Worm (Caenorhabditis elegans) whole organism, late embryonic: ENCODE data around the gene T08B6.4.

Source experiments
- ama-1 ChIP-seq: fragments of 150-350 bp; optimal IDR thresholded peaks from 2 replicates; lab custom pipeline; 2014
- elt-2 ChIP-seq: sonication (generic microtip); optimal IDR thresholded peaks from 2 replicates; lab custom pipeline; 2016; ENCODE audit warnings: missing genetic modification reagents, missing genetic modification characterization, missing compliant biosample characterization
- nfya-1 ChIP-seq: sonication (generic microtip); optimal IDR thresholded peaks from 2 replicates; lab custom pipeline; 2017; ENCODE audit warnings: missing genetic modification characterization, mild to moderate bottlenecking, missing compliant biosample characterization, antibody characterized with exemption, moderate library complexity
- tbx-2 ChIP-seq: sonication (generic microtip); optimal IDR thresholded peaks from 2 replicates; lab custom pipeline; 2016; ENCODE audit warnings: missing genetic modification characterization, missing compliant biosample characterization

DNA sequence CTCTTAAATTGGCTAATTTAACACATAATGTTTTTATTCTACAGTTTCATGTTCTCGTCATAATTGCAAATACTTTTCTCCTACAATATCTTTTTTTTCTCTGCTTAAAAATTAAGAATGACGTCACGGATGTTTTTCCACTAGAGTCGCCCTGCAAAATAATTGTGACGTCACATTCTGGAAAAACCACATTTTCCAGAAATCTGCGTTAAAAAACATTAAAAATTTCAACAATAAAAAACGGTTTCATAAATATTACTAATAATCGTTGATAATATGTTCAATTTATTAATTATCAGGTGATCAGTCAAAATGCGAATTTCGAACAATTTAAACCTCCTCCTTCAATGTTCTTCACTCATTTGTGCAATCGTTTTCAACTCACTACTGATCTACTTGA lies 21.5 kb upstream of the T08B6.4 start, which contains the start of gene str-166:
- TF ChIP-seq elt-2 (tag; lab: Kevin White, UChicago) (no peak), ama-1 (lab: Kevin White, UChicago) (no peak), nfya-1 (tag; lab: Kevin White, UChicago) (no peak), tbx-2 (tag; lab: Kevin White, UChicago) (no peak)
